Worm (Caenorhabditis elegans) whole organism, L4 larva: Measurements from ENCODE around the gene ttr-30.

ENCODE experiments used
- F10B5.3 ChIP-seq: sonication (generic microtip); optimal IDR thresholded peaks from 2 replicates; lab custom pipeline; 2016; ENCODE audit warnings: mild to moderate bottlenecking, missing genetic modification characterization, missing compliant biosample characterization
- F26F4.8 ChIP-seq: fragments of 200-800 bp; sonication (Bioruptor generic); conservative IDR thresholded peaks from 2 replicates; pipeline ENCODE4 v1.3.6; 2022; ENCODE audit warnings: missing genetic modification characterization, missing compliant biosample characterization
- F37D6.2 ChIP-seq: sonication (generic microtip); optimal IDR thresholded peaks from 2 replicates; lab custom pipeline; 2016; ENCODE audit warnings: mild to moderate bottlenecking, missing genetic modification characterization, missing compliant biosample characterization
- T26A8.4 ChIP-seq: fragments of 200-800 bp; sonication (Bioruptor generic); IDR thresholded peaks from 2 replicates; pipeline ENCODE4 v1.3.6; 2022; ENCODE audit warnings: missing genetic modification characterization, missing compliant biosample characterization
- Y5F2A.4 ChIP-seq: fragments of 200-800 bp; sonication (Bioruptor generic); optimal IDR thresholded peaks from 2 replicates; lab custom pipeline; 2018; ENCODE audit warnings: mild to moderate bottlenecking, missing genetic modification characterization, missing compliant biosample characterization
- Y75B8A.6 ChIP-seq: fragments of 200-800 bp; sonication (Bioruptor generic); IDR thresholded peaks from 2 replicates; pipeline ENCODE4 v1.3.6; 2022; ENCODE audit warnings: missing genetic modification reagents, missing genetic modification characterization, missing compliant biosample characterization
- ZK546.5 ChIP-seq, 2 experiments: sonication (generic microtip); optimal IDR thresholded peaks; 2 replicates each; lab custom pipeline; 2017; ENCODE audit warnings: missing biosample characterization in 2 of 2, missing genetic modification characterization in 2 of 2
- aly-2 ChIP-seq: sonication (generic microtip); optimal IDR thresholded peaks from 2 replicates; lab custom pipeline; 2018; ENCODE audit warnings: missing biosample characterization, missing genetic modification characterization
- ama-1 ChIP-seq: fragments of 150-350 bp; optimal IDR thresholded peaks from 2 replicates; lab custom pipeline; 2014; ENCODE audit warnings: inconsistent platforms, mixed read lengths
- arid-1 ChIP-seq: fragments of 200-800 bp; sonication (Bioruptor generic); conservative IDR thresholded peaks from 2 replicates; pipeline ENCODE4 v1.3.6; 2022; ENCODE audit warnings: missing genetic modification reagents, missing genetic modification characterization, missing compliant biosample characterization
- attf-4 ChIP-seq: sonication (generic microtip); optimal IDR thresholded peaks from 3 replicates; lab custom pipeline; 2017; ENCODE audit warnings: missing biosample characterization, missing genetic modification characterization
- ceh-28 ChIP-seq: fragments of 150-350 bp; optimal IDR thresholded peaks from 2 replicates; lab custom pipeline; 2014; ENCODE audit warnings: missing biosample characterization, missing genetic modification reagents, missing genetic modification characterization
- ceh-44 ChIP-seq: fragments of 200-800 bp; sonication (Bioruptor generic); IDR thresholded peaks from 2 replicates; pipeline ENCODE4 v1.3.6; 2022; ENCODE audit warnings: missing genetic modification reagents, missing genetic modification characterization, missing compliant biosample characterization
- ceh-82 ChIP-seq: sonication (generic microtip); optimal IDR thresholded peaks from 2 replicates; lab custom pipeline; 2017; ENCODE audit warnings: missing biosample characterization, missing genetic modification characterization
- ces-1 ChIP-seq: fragments of 150-350 bp; sonication (generic microtip); optimal IDR thresholded peaks from 4 replicates; lab custom pipeline; 2014; ENCODE audit warnings: missing biosample characterization, missing genetic modification reagents, missing genetic modification characterization
- daf-12 ChIP-seq: fragments of 150-350 bp; optimal IDR thresholded peaks from 2 replicates; lab custom pipeline; 2014; ENCODE audit warnings: missing biosample characterization, missing genetic modification reagents, missing genetic modification characterization
- daf-19 ChIP-seq: fragments of 200-800 bp; sonication (Bioruptor generic); conservative IDR thresholded peaks from 2 replicates; pipeline ENCODE4 v1.3.6; 2022; ENCODE audit warnings: missing genetic modification characterization, missing compliant biosample characterization
- dmd-6 ChIP-seq: fragments of 200-800 bp; sonication (Bioruptor generic); IDR thresholded peaks from 2 replicates; pipeline ENCODE4 v1.3.6; 2022; ENCODE audit warnings: missing genetic modification reagents, missing genetic modification characterization, missing compliant biosample characterization
- dpl-1 ChIP-seq: fragments of 150-350 bp; optimal IDR thresholded peaks from 2 replicates; lab custom pipeline; 2014; ENCODE audit warnings: missing biosample characterization, missing genetic modification reagents, missing genetic modification characterization
- egl-43 ChIP-seq: fragments of 200-800 bp; sonication (Bioruptor generic); IDR thresholded peaks from 2 replicates; pipeline ENCODE4 v1.3.6; 2022; ENCODE audit warnings: missing genetic modification reagents, missing genetic modification characterization, missing compliant biosample characterization
- fkh-10 ChIP-seq: fragments of 150-350 bp; optimal IDR thresholded peaks from 2 replicates; lab custom pipeline; 2014; ENCODE audit warnings: missing biosample characterization, missing genetic modification reagents, missing genetic modification characterization
- fos-1 ChIP-seq: fragments of 150-350 bp; optimal IDR thresholded peaks from 2 replicates; lab custom pipeline; 2014; ENCODE audit warnings: missing biosample characterization, missing genetic modification characterization
- gei-8 ChIP-seq: fragments of 200-800 bp; sonication (Bioruptor generic); optimal IDR thresholded peaks from 2 replicates; lab custom pipeline; 2018; ENCODE audit warnings: mild to moderate bottlenecking, missing genetic modification characterization, missing compliant biosample characterization
- hif-1 ChIP-seq, 2 experiments: sonication (generic microtip); optimal IDR thresholded peaks; 2 replicates each; lab custom pipeline; 2016 to 2017; ENCODE audit warnings: missing compliant biosample characterization in 2 of 2, missing genetic modification characterization in 2 of 2, missing genetic modification reagents in 2 of 2, missing genotype in 2 of 2, mild to moderate bottlenecking in 1 of 2
- jun-1 ChIP-seq: fragments of 150-350 bp; optimal IDR thresholded peaks from 2 replicates; lab custom pipeline; 2014; ENCODE audit warnings: missing biosample characterization, missing genetic modification reagents, missing genetic modification characterization
- lin-13 ChIP-seq: fragments of 150-350 bp; optimal IDR thresholded peaks from 2 replicates; lab custom pipeline; 2014; ENCODE audit warnings: missing biosample characterization, missing genetic modification reagents, missing genetic modification characterization
- lin-39 ChIP-seq: fragments of 150-350 bp; optimal IDR thresholded peaks from 2 replicates; lab custom pipeline; 2014; ENCODE audit warnings: missing biosample characterization, missing genetic modification reagents, missing genetic modification characterization
- madf-5 ChIP-seq, 2 experiments: fragments of 200-800 bp; sonication (Bioruptor generic); IDR thresholded peaks; 2 replicates each; pipeline ENCODE4 v1.3.6; 2022; ENCODE audit warnings: missing compliant biosample characterization in 2 of 2, missing genetic modification characterization in 2 of 2
- mdt-29 ChIP-seq: fragments of 200-800 bp; sonication (Bioruptor generic); IDR thresholded peaks from 2 replicates; pipeline ENCODE4 v1.3.6; 2022; ENCODE audit warnings: missing genetic modification reagents, missing genetic modification characterization, missing compliant biosample characterization
- nhr-102 ChIP-seq: sonication (generic microtip); optimal IDR thresholded peaks from 2 replicates; lab custom pipeline; 2016; ENCODE audit warnings: mild to moderate bottlenecking, missing genetic modification characterization, moderate library complexity, missing compliant biosample characterization
- nhr-11 ChIP-seq: fragments of 150-350 bp; optimal IDR thresholded peaks from 2 replicates; lab custom pipeline; 2014; ENCODE audit warnings: missing biosample characterization, missing genetic modification characterization
- nhr-237 ChIP-seq: sonication (generic microtip); optimal IDR thresholded peaks from 2 replicates; lab custom pipeline; 2017; ENCODE audit warnings: missing biosample characterization, missing genetic modification characterization
- nhr-25 ChIP-seq: sonication (generic microtip); optimal IDR thresholded peaks from 2 replicates; lab custom pipeline; 2017; ENCODE audit warnings: missing genetic modification characterization, mild to moderate bottlenecking, missing compliant biosample characterization, antibody characterized with exemption, moderate library complexity, borderline replicate concordance; ENCODE audit not compliant: insufficient read depth
- nhr-6 ChIP-seq: fragments of 150-350 bp; optimal IDR thresholded peaks from 2 replicates; lab custom pipeline; 2014; ENCODE audit warnings: missing biosample characterization, missing genetic modification characterization
- pha-4 ChIP-seq, 2 experiments: fragments of 150-350 bp in 1 of 2; fragments of 200-800 bp in 1 of 2; sonication (Bioruptor generic) in 1 of 2; IDR thresholded peaks in 1 of 2; optimal IDR thresholded peaks in 1 of 2; 2 replicates each; pipeline versions ENCODE4 v1.3.6 to Lab custom; 2014 to 2022; ENCODE audit warnings: missing genetic modification characterization in 2 of 2, missing genetic modification reagents in 2 of 2, missing biosample characterization in 1 of 2, missing compliant biosample characterization in 1 of 2
- php-3 ChIP-seq: fragments of 200-800 bp; sonication (Bioruptor generic); IDR thresholded peaks from 2 replicates; pipeline ENCODE4 v1.3.6; 2022; ENCODE audit warnings: missing genetic modification reagents, missing genetic modification characterization, missing compliant biosample characterization
- rbr-2 ChIP-seq: sonication (generic microtip); optimal IDR thresholded peaks from 2 replicates; lab custom pipeline; 2016; ENCODE audit warnings: missing genotype, missing genetic modification characterization, missing compliant biosample characterization
- saeg-2 ChIP-seq: fragments of 200-800 bp; sonication (Bioruptor generic); IDR thresholded peaks from 2 replicates; pipeline ENCODE4 v1.3.6; 2022; ENCODE audit warnings: missing genetic modification reagents, missing genetic modification characterization, missing compliant biosample characterization
- skn-1 ChIP-seq: fragments of 150-350 bp; optimal IDR thresholded peaks from 2 replicates; lab custom pipeline; 2014; ENCODE audit warnings: missing biosample characterization, missing genetic modification characterization
- tra-1 ChIP-seq: fragments of 200-800 bp; sonication (Bioruptor generic); IDR thresholded peaks from 2 replicates; pipeline ENCODE4 v1.3.6; 2022; ENCODE audit warnings: missing genetic modification reagents, missing genetic modification characterization, missing compliant biosample characterization
- unc-130 ChIP-seq: sonication (generic microtip); optimal IDR thresholded peaks from 2 replicates; lab custom pipeline; 2016; ENCODE audit warnings: missing genetic modification reagents, missing genetic modification characterization, missing compliant biosample characterization
- unc-39 ChIP-seq: sonication (generic microtip); optimal IDR thresholded peaks from 2 replicates; lab custom pipeline; 2017; ENCODE audit warnings: missing biosample characterization, missing genetic modification characterization
- unc-62 ChIP-seq, 3 experiments: fragments of 150-350 bp in 1 of 3; sonication (generic microtip); optimal IDR thresholded peaks in 2 of 3; peaks in 1 of 3; 1 replicate in 1 of 3; 2 replicates in 2 of 3; lab custom pipeline; 2014 to 2017; ENCODE audit warnings: missing biosample characterization in 3 of 3, missing genetic modification characterization in 3 of 3, missing genetic modification reagents in 3 of 3, missing genotype in 1 of 3
- zag-1 ChIP-seq: fragments of 150-350 bp; optimal IDR thresholded peaks from 2 replicates; lab custom pipeline; 2014; ENCODE audit warnings: missing biosample characterization, missing genetic modification characterization
- zfp-2 ChIP-seq: sonication (generic microtip); optimal IDR thresholded peaks from 2 replicates; lab custom pipeline; 2016; ENCODE audit warnings: mild to moderate bottlenecking, missing genetic modification characterization, missing compliant biosample characterization
- zfp-3 ChIP-seq: fragments of 200-800 bp; sonication (Bioruptor generic); conservative IDR thresholded peaks from 2 replicates; pipeline ENCODE4 v1.3.6; 2022; ENCODE audit warnings: missing genetic modification reagents, missing genetic modification characterization, missing compliant biosample characterization
- zip-2 ChIP-seq: fragments of 150-350 bp; optimal IDR thresholded peaks from 2 replicates; lab custom pipeline; 2014; ENCODE audit warnings: missing biosample characterization, missing genetic modification characterization

The ttr-30 gene

ce11 chrX:7284724-7285184, 46.0 kb upstream of the ttr-30 start (continued):
- TF ChIP-seq ceh-28 (tag; lab: Kevin White, UChicago) (peak; percentile 10), F26F4.8 (GFP tag; lab: Robert Waterston, UW) (no peak), zfp-2 (tag; lab: Kevin White, UChicago) (no peak), mdt-29 (no peak), gei-8 (no peak), lin-39 (tag; lab: Kevin White, UChicago) (no peak), Y5F2A.4 (no peak), ces-1 (GFP tag; lab: Kevin White, UChicago) (no peak), nhr-11 (tag; lab: Kevin White, UChicago) (no peak), zip-2 (tag; lab: Kevin White, UChicago) (no peak), jun-1 (tag; lab: Kevin White, UChicago) (no peak), aly-2 (tag; lab: Kevin White, UChicago) (no peak), madf-5 (GFP tag; IDR thresholded peaks at IDR 0.05; lab: Robert Waterston, UW) (no peak), T26A8.4 (no peak), attf-4 (tag; lab: Kevin White, UChicago) (no peak), nhr-6 (tag; lab: Kevin White, UChicago) (no peak), unc-130 (GFP tag; lab: Kevin White, UChicago) (no peak), unc-39 (tag; lab: Kevin White, UChicago) (no peak), ceh-44 (no peak), ceh-82 (no peak), nhr-237 (tag; lab: Kevin White, UChicago) (no peak), dpl-1 (GFP tag; lab: Kevin White, UChicago) (no peak), fos-1 (no peak)
- TF ChIP-seq, all 104 proteins: peak for 14

- TF ChIP-seq nhr-6 (tag; lab: Kevin White, UChicago) (no peak), daf-19 (GFP tag; lab: Robert Waterston, UW) (0 out of 2 replicates have a peak, but pooled peaks have one; percentile 8)
Observed at ce11 chrX:7289565-7289964, 41.2 kb upstream of the ttr-30 start.

- TF ChIP-seq zfp-3, result no peak
- no peak for TF ChIP-seq nhr-237 (tag; lab: Kevin White, UChicago)
- TF ChIP-seq unc-62 (GFP tag; optimal IDR thresholded peaks at IDR 0.05 in 1 of 2; lab: Kevin White, UChicago), result peak; percentile 40 to 89
- no peak for TF ChIP-seq unc-62 (tag; optimal IDR thresholded peaks at IDR 0.05; lab: Kevin White, UChicago)
- TF ChIP-seq fkh-10 (GFP tag; lab: Kevin White, UChicago), result no peak
- no peak for TF ChIP-seq skn-1 (tag; lab: Kevin White, UChicago)
- no peak for TF ChIP-seq daf-19 (GFP tag; lab: Robert Waterston, UW)
- TF ChIP-seq daf-12 (tag; lab: Kevin White, UChicago), result no peak
- TF ChIP-seq pha-4 (GFP tag; IDR thresholded peaks at IDR 0.05; lab: Robert Waterston, UW), result no peak
- no peak for TF ChIP-seq pha-4 (tag; optimal IDR thresholded peaks at IDR 0.05; lab: Kevin White, UChicago)
- TF ChIP-seq hif-1 (tag; optimal IDR thresholded peaks at IDR 0.05; lab: Kevin White, UChicago), result no peak
- TF ChIP-seq zag-1 (tag; lab: Kevin White, UChicago), result no peak
- no peak for TF ChIP-seq ama-1
- no peak for TF ChIP-seq ZK546.5 (tag; optimal IDR thresholded peaks at IDR 0.05; lab: Kevin White, UChicago)
- TF ChIP-seq zip-2 (tag; lab: Kevin White, UChicago), result no peak
- no peak for TF ChIP-seq saeg-2 (GFP tag; lab: Robert Waterston, UW)
- no peak for TF ChIP-seq nhr-102 (tag; lab: Kevin White, UChicago)
- no peak for TF ChIP-seq rbr-2
- 0 out of 2 replicates have a peak, but pooled peaks have one; percentile 67 for TF ChIP-seq tra-1 (GFP tag; lab: Robert Waterston, UW)
- no peak for TF ChIP-seq arid-1
- TF ChIP-seq Y75B8A.6, result no peak
- no peak for TF ChIP-seq egl-43
- no peak for TF ChIP-seq F37D6.2 (tag; lab: Kevin White, UChicago)
- TF ChIP-seq php-3 (GFP tag; lab: Robert Waterston, UW), result no peak
- TF ChIP-seq madf-5 (GFP tag; IDR thresholded peaks at IDR 0.05; lab: Robert Waterston, UW), result no peak
- no peak for TF ChIP-seq lin-13 (GFP tag; lab: Kevin White, UChicago)
- TF ChIP-seq dmd-6 (GFP tag; lab: Robert Waterston, UW), result peak; percentile 89
- TF ChIP-seq F10B5.3 (tag; lab: Kevin White, UChicago), result no peak
- TF ChIP-seq nhr-25 (tag; lab: Kevin White, UChicago), result no peak
Observed at ce11 chrX:7290859-7291628, 39.7 kb upstream of the ttr-30 start.
